Fruit fly (Drosophila melanogaster): Measurements from ENCODE around the gene Sfmbt.

Sfmbt gene

dm6 chr2L:13203437-13204137 lies 27.0 kb upstream of the Sfmbt start, which contains the start of gene Pect (continued):
- TF ChIP-seq ato (GFP tag; IDR thresholded peaks at IDR 0.05; ENCODE audit: partially characterized antibody) (peak; percentile 28; the same call in 1 of the 2 replicates), CG13287 (GFP tag; IDR thresholded peaks at IDR 0.05; ENCODE audit: partially characterized antibody) (peak; percentile 63), sug (tag; optimal IDR thresholded peaks at IDR 0.05) (peak; percentile 29), Hr3 (GFP tag; optimal IDR thresholded peaks at IDR 0.05) (peak; percentile 37), CG17829 (tag; optimal IDR thresholded peaks at IDR 0.05) (peak; percentile 14), stc (GFP tag; IDR thresholded peaks at IDR 0.05) (peak; percentile 19; the same call in 1 of the 2 replicates), CG7786 (GFP tag; optimal IDR thresholded peaks at IDR 0.05) (no peak), slbo (GFP tag; IDR thresholded peaks at IDR 0.05) (peak; percentile 73), Tbp (GFP tag; optimal IDR thresholded peaks at IDR 0.05) (no peak), seq (GFP tag; IDR thresholded peaks at IDR 0.05) (peak; percentile 44; the same call in 1 of the 2 replicates), CG14710 (tag; optimal IDR thresholded peaks at IDR 0.05) (peak; percentile 69), unpg (GFP tag; optimal IDR thresholded peaks at IDR 0.05) (no peak), Deaf1 (tag; optimal IDR thresholded peaks at IDR 0.05) (peak; percentile 95), Bgb (GFP tag; IDR thresholded peaks at IDR 0.05; ENCODE audit: partially characterized antibody) (peak; percentile 65; the same call in 1 of the 2 replicates), ranshi (GFP tag; IDR thresholded peaks at IDR 0.05) (peak; percentile 42; the same call in 1 of the 2 replicates), lola (GFP tag; optimal IDR thresholded peaks at IDR 0.05) (peak in 1 of 3 experiments; percentile 26), Nf-YB (GFP tag; optimal IDR thresholded peaks at IDR 0.05) (no peak), Dref (GFP tag; IDR thresholded peaks at IDR 0.05) (peak; percentile 50), bbx (GFP tag; IDR thresholded peaks at IDR 0.05; ENCODE audit: partially characterized antibody) (peak; percentile 49), CG1792 (GFP tag; optimal IDR thresholded peaks at IDR 0.05) (no peak), dysf (GFP tag; IDR thresholded peaks at IDR 0.05) (0 out of 3 replicates have a peak, but pooled peaks have one; percentile 2), CG12391 (tag; optimal IDR thresholded peaks at IDR 0.05) (peak; percentile 63), CG33557 (GFP tag; optimal IDR thresholded peaks at IDR 0.05) (no peak), crp (GFP tag; optimal IDR thresholded peaks at IDR 0.05) (peak; percentile 82 to 95), CrebB (tag; optimal IDR thresholded peaks at IDR 0.05) (peak; percentile 42), CG9932 (GFP tag; IDR thresholded peaks at IDR 0.05) (peak; percentile 38), pita (GFP tag; optimal IDR thresholded peaks at IDR 0.05) (no peak), her (GFP tag; optimal IDR thresholded peaks at IDR 0.05) (peak; percentile 98), Adf1 (GFP tag; IDR thresholded peaks at IDR 0.05) (peak; percentile 29), ewg (GFP tag; optimal IDR thresholded peaks at IDR 0.05) (peak; percentile 98), HmgD (GFP tag; optimal IDR thresholded peaks at IDR 0.05) (peak; percentile 34), ftz-f1 (GFP tag; optimal IDR thresholded peaks at IDR 0.05) (peak; percentile 4), CG17385 (GFP tag; optimal IDR thresholded peaks at IDR 0.05) (peak; percentile 5), Dek (tag; optimal IDR thresholded peaks at IDR 0.05) (peak; percentile 58), Dll (GFP tag; IDR thresholded peaks at IDR 0.05; ENCODE audit: partially characterized antibody) (peak; percentile 62; the same call in 2 of the 4 replicates), BtbVII (GFP tag; optimal IDR thresholded peaks at IDR 0.05) (peak; percentile 4), Hmr (GFP tag; optimal IDR thresholded peaks at IDR 0.05) (peak; percentile 6), Doc3 (GFP tag; IDR thresholded peaks at IDR 0.05; ENCODE audit: partially characterized antibody) (0 out of 3 replicates have a peak, but pooled peaks have one; percentile 36), CG12104 (GFP tag; optimal IDR thresholded peaks at IDR 0.05) (peak; percentile 8), CG13296 (GFP tag; optimal IDR thresholded peaks at IDR 0.05) (no peak), chn (GFP tag; optimal IDR thresholded peaks at IDR 0.05) (no peak), tgo (GFP tag; IDR thresholded peaks at IDR 0.05) (peak; percentile 37; the same call in 2 of the 3 replicates), Lim3 (GFP tag; IDR thresholded peaks at IDR 0.05) (no peak), Sry-δ (GFP tag; optimal IDR thresholded peaks at IDR 0.05) (peak; percentile 53), gce (GFP tag; IDR thresholded peaks at IDR 0.05) (no peak), HLH4C (GFP tag; IDR thresholded peaks at IDR 0.05; ENCODE audit: partially characterized antibody) (no peak; the same call in 2 of the 3 replicates), Dp (GFP tag; optimal IDR thresholded peaks at IDR 0.05) (peak; percentile 10)
